Comparison of ENCODE assay signal across 2 fruit fly cellular contexts in genomic region chr2L:9160090-9160489, dm6.
A peak's percentile ranks its signal among the peaks of the same experiment; 100 is the strongest.
TF ChIP-seq lines count a peak whose summit lies in the region.

No protein-coding gene starts in this region.

- TF ChIP-seq CTCF in whole organism, embryonic (GFP tag; optimal IDR thresholded peaks at IDR 0.05; lab: Kevin White, UChicago) = no peak

TF ChIP-seq in whole organism, embryonic, 481 proteins besides CTCF, POLR2A, EP300 and RAD21:
- TF ChIP-seq Oli (tag; optimal IDR thresholded peaks at IDR 0.05; lab: Kevin White, UChicago) = no peak
- TF ChIP-seq CG34224 (GFP tag; IDR thresholded peaks at IDR 0.05; lab: Robert Waterston, UW; ENCODE audit: partially characterized antibody) = no peak
- TF ChIP-seq Poxn (GFP tag; IDR thresholded peaks at IDR 0.05; lab: Robert Waterston, UW) = no peak
- 0 out of 2 replicates have a peak, but pooled peaks have one; percentile 20 for TF ChIP-seq crol (GFP tag; IDR thresholded peaks at IDR 0.05; lab: Robert Waterston, UW)
- TF ChIP-seq Med (GFP tag; lab: Kevin White, UChicago) = peak; percentile 8
- TF ChIP-seq Dll (GFP tag; IDR thresholded peaks at IDR 0.05; lab: Robert Waterston, UW; ENCODE audit: partially characterized antibody) = 0 out of 4 replicates have a peak, but pooled peaks have one; percentile 27
- no peak for TF ChIP-seq sqz (GFP tag; optimal IDR thresholded peaks at IDR 0.05; lab: Kevin White, UChicago)
- TF ChIP-seq so (GFP tag; IDR thresholded peaks at IDR 0.05; lab: Robert Waterston, UW) = 0 out of 3 replicates have a peak, but pooled peaks have one; percentile 22
- TF ChIP-seq CG12769 (tag; optimal IDR thresholded peaks at IDR 0.05; lab: Kevin White, UChicago) = peak; percentile 20
- TF ChIP-seq sd (tag; optimal IDR thresholded peaks at IDR 0.05; lab: Kevin White, UChicago) = peak; percentile 91
- no peak for TF ChIP-seq NC2β (GFP tag; optimal IDR thresholded peaks at IDR 0.05; lab: Kevin White, UChicago)
- no peak for TF ChIP-seq CG1792 (GFP tag; optimal IDR thresholded peaks at IDR 0.05; lab: Kevin White, UChicago)

TF ChIP-seq in whole organism, pupa, 21 proteins besides CTCF, POLR2A, EP300 and RAD21:
- 0 out of 2 replicates have a peak, but pooled peaks have one; percentile 11 for TF ChIP-seq CG32121 (GFP tag; IDR thresholded peaks at IDR 0.05; lab: Robert Waterston, UW)
- TF ChIP-seq Pif1A (GFP tag; optimal IDR thresholded peaks at IDR 0.05; lab: Kevin White, UChicago) = no peak
- no peak for TF ChIP-seq CG8301 (tag; optimal IDR thresholded peaks at IDR 0.05; lab: Kevin White, UChicago)
- TF ChIP-seq Snoo (tag; optimal IDR thresholded peaks at IDR 0.05; lab: Kevin White, UChicago) = no peak
